Fruit fly (Drosophila melanogaster): Measurements from ENCODE around the gene Ugt36A1.

Gene Ugt36A1

DNA sequence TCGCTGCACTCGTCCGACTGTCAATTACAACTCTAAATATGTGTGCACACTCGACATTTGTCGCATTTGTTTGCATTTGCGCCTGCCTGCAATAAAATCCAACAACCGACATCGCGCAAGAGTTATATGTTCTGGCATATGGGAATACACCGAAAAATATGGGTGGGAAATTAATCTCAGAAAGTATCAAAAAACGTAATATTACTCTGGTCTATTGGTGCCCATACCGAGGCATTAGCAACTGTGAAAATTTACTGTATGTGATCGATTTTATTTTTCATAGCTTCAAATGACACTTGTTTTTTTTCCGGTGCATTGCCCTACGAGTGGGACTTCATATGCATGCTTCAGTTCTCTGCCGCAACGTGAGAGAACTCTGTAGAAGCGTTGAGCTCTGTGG lies 45.0 kb upstream of the Ugt36A1 start (continued):
- TF ChIP-seq Gug (GFP tag; IDR thresholded peaks at IDR 0.05) (peak; percentile 78; the same call in 3 of the 4 replicates), CG12104 (GFP tag; optimal IDR thresholded peaks at IDR 0.05) (peak; percentile 72), gfzf (GFP tag; optimal IDR thresholded peaks at IDR 0.05) (no peak), Fer2 (tag; optimal IDR thresholded peaks at IDR 0.05) (peak; percentile 4), CG8765 (GFP tag; IDR thresholded peaks at IDR 0.05) (peak; percentile 77), Mes4 (GFP tag; optimal IDR thresholded peaks at IDR 0.05) (peak; percentile 76), bcd (GFP tag; optimal IDR thresholded peaks at IDR 0.05) (peak; percentile 70), Meics (GFP tag; optimal IDR thresholded peaks at IDR 0.05) (no peak), CG1832 (GFP tag; optimal IDR thresholded peaks at IDR 0.05) (no peak), HLH54F (GFP tag; optimal IDR thresholded peaks at IDR 0.05) (no peak), CG11085 (GFP tag; IDR thresholded peaks at IDR 0.05) (0 out of 2 replicates have a peak, but pooled peaks have one; percentile 34), CG15073 (GFP tag; optimal IDR thresholded peaks at IDR 0.05) (no peak), CG12299 (tag; optimal IDR thresholded peaks at IDR 0.05) (peak; percentile 49), CG9609 (GFP tag; optimal IDR thresholded peaks at IDR 0.05) (peak; percentile 80), knrl (GFP tag; IDR thresholded peaks at IDR 0.05; ENCODE audit: partially characterized antibody) (no peak), D19B (GFP tag; optimal IDR thresholded peaks at IDR 0.05) (no peak), zf30C (GFP tag; optimal IDR thresholded peaks at IDR 0.05) (peak; percentile 52), CG31224 (GFP tag; IDR thresholded peaks at IDR 0.05) (peak; percentile 61), CG17328 (GFP tag; IDR thresholded peaks at IDR 0.05) (peak; percentile 90), lilli (GFP tag; optimal IDR thresholded peaks at IDR 0.05) (peak; percentile 62), pho (GFP tag; optimal IDR thresholded peaks at IDR 0.05) (peak; percentile 37), CG34376 (GFP tag; optimal IDR thresholded peaks at IDR 0.05) (no peak), C15 (GFP tag; IDR thresholded peaks at IDR 0.05) (peak; percentile 22; the same call in 1 of the 3 replicates), CG4282 (GFP tag; optimal IDR thresholded peaks at IDR 0.05) (no peak), BtbVII (GFP tag; optimal IDR thresholded peaks at IDR 0.05) (no peak), CG13775 (GFP tag; optimal IDR thresholded peaks at IDR 0.05) (peak; percentile 72), CG14667 (GFP tag; IDR thresholded peaks at IDR 0.05) (peak; percentile 84), chinmo (GFP tag; IDR thresholded peaks at IDR 0.05; ENCODE audit: partially characterized antibody) (no peak), Ptx1 (GFP tag; IDR thresholded peaks at IDR 0.05) (peak; percentile 80), CG14860 (GFP tag; IDR thresholded peaks at IDR 0.05; ENCODE audit: partially characterized antibody) (no peak), z (GFP tag; IDR thresholded peaks at IDR 0.05) (0 out of 3 replicates have a peak, but pooled peaks have one; percentile 13), PHDP (tag; optimal IDR thresholded peaks at IDR 0.05) (peak; percentile 79), ftz-f1 (GFP tag; optimal IDR thresholded peaks at IDR 0.05) (no peak), Med (GFP tag) (peak; percentile 95), Lim3 (GFP tag; IDR thresholded peaks at IDR 0.05) (peak; percentile 70), Hmx (GFP tag; optimal IDR thresholded peaks at IDR 0.05) (no peak), CG4360 (GFP tag; IDR thresholded peaks at IDR 0.05) (peak; percentile 64; the same call in 1 of the 2 replicates), Lpt (GFP tag; optimal IDR thresholded peaks at IDR 0.05) (no peak), CG15601 (tag; optimal IDR thresholded peaks at IDR 0.05) (peak; percentile 83), CG1233 (GFP tag; optimal IDR thresholded peaks at IDR 0.05) (peak; percentile 51), CG13624 (GFP tag; optimal IDR thresholded peaks at IDR 0.05) (peak; percentile 18), Lhr (GFP tag; optimal IDR thresholded peaks at IDR 0.05) (peak; percentile 63), kah (GFP tag; optimal IDR thresholded peaks at IDR 0.05) (peak; percentile 15), crc (GFP tag; optimal IDR thresholded peaks at IDR 0.05) (peak; percentile 41), CG13123 (GFP tag; optimal IDR thresholded peaks at IDR 0.05) (peak; percentile 37), CG7839 (tag; optimal IDR thresholded peaks at IDR 0.05) (peak; percentile 85), Usf (GFP tag; optimal IDR thresholded peaks at IDR 0.05) (peak; percentile 73), CG17186 (GFP tag; optimal IDR thresholded peaks at IDR 0.05) (peak; percentile 35), CG12391 (tag; optimal IDR thresholded peaks at IDR 0.05) (peak; percentile 77), CG9215 (GFP tag; IDR thresholded peaks at IDR 0.05) (peak; percentile 52; the same call in 1 of the 2 replicates), CG34224 (GFP tag; IDR thresholded peaks at IDR 0.05; ENCODE audit: partially characterized antibody) (no peak)
